Worm (Caenorhabditis elegans) whole organism, L1 larva: ENCODE measurements around the gene Y75B8A.7.

ENCODE experiments used
- C16A3.4 ChIP-seq: fragments of 150-350 bp; optimal IDR thresholded peaks from 2 replicates; lab custom pipeline; 2014; ENCODE audit warnings: missing biosample characterization, missing genetic modification characterization
- C34B4.2 ChIP-seq: sonication (generic microtip); optimal IDR thresholded peaks from 2 replicates; lab custom pipeline; 2017; ENCODE audit warnings: mild to moderate bottlenecking, missing genetic modification characterization, missing compliant biosample characterization
- ama-1 ChIP-seq: fragments of 150-350 bp; optimal IDR thresholded peaks from 2 replicates; lab custom pipeline; 2014
- blmp-1 ChIP-seq: fragments of 150-350 bp; optimal IDR thresholded peaks from 2 replicates; lab custom pipeline; 2014; ENCODE audit warnings: missing biosample characterization, missing genetic modification characterization
- ceh-88 ChIP-seq: fragments of 200-800 bp; sonication (Bioruptor generic); IDR thresholded peaks from 2 replicates; pipeline ENCODE4 v1.3.6; 2022; ENCODE audit warnings: missing genetic modification characterization, missing compliant biosample characterization
- efl-1 ChIP-seq, 4 experiments: fragments of 150-350 bp; optimal IDR thresholded peaks in 3 of 4; peaks in 1 of 4; 1 replicate in 1 of 4; 2 replicates in 3 of 4; lab custom pipeline; 2014; ENCODE audit warnings: missing biosample characterization in 2 of 4, missing genetic modification characterization in 2 of 4, missing genetic modification reagents in 2 of 4
- egl-13 ChIP-seq: sonication (generic microtip); optimal IDR thresholded peaks from 2 replicates; lab custom pipeline; 2016; ENCODE audit warnings: missing genotype, missing genetic modification reagents, missing genetic modification characterization, missing compliant biosample characterization
- ets-5 ChIP-seq: fragments of 200-800 bp; sonication (Bioruptor generic); IDR thresholded peaks from 2 replicates; pipeline ENCODE4 v1.3.6; 2022; ENCODE audit warnings: missing genetic modification characterization, missing compliant biosample characterization
- fkh-4 ChIP-seq: sonication (generic microtip); optimal IDR thresholded peaks from 2 replicates; lab custom pipeline; 2016; ENCODE audit warnings: missing compliant biosample characterization, missing genetic modification characterization, borderline replicate concordance
- fkh-8 ChIP-seq: sonication (generic microtip); optimal IDR thresholded peaks from 2 replicates; lab custom pipeline; 2016; ENCODE audit warnings: mild to moderate bottlenecking, missing genetic modification characterization, missing compliant biosample characterization
- fos-1 ChIP-seq: fragments of 150-350 bp; optimal IDR thresholded peaks from 2 replicates; lab custom pipeline; 2014; ENCODE audit warnings: missing biosample characterization, missing genetic modification characterization
- grh-1 ChIP-seq: fragments of 200-800 bp; sonication (Bioruptor generic); IDR thresholded peaks from 2 replicates; pipeline ENCODE4 v1.3.6; 2022; ENCODE audit warnings: missing genetic modification reagents, missing genetic modification characterization, missing compliant biosample characterization
- hlh-4 ChIP-seq: sonication (generic microtip); optimal IDR thresholded peaks from 2 replicates; lab custom pipeline; 2016; ENCODE audit warnings: mild to moderate bottlenecking, missing genetic modification characterization, missing compliant biosample characterization
- hpl-2 ChIP-seq: fragments of 150-350 bp; optimal IDR thresholded peaks from 2 replicates; lab custom pipeline; 2014; ENCODE audit warnings: missing biosample characterization, missing genetic modification reagents, missing genetic modification characterization
- lin-15B ChIP-seq: fragments of 150-350 bp; sonication (generic microtip); optimal IDR thresholded peaks from 3 replicates; lab custom pipeline; 2014; ENCODE audit warnings: missing biosample characterization, missing genetic modification characterization
- lin-39 ChIP-seq: fragments of 150-350 bp; optimal IDR thresholded peaks from 2 replicates; lab custom pipeline; 2014; ENCODE audit warnings: missing biosample characterization, missing genetic modification reagents, missing genetic modification characterization
- mdl-1 ChIP-seq, 2 experiments: fragments of 150-350 bp; optimal IDR thresholded peaks; 2 replicates each; lab custom pipeline; 2014 to 2017; ENCODE audit warnings: missing biosample characterization in 2 of 2, missing genetic modification characterization in 2 of 2, inconsistent platforms in 1 of 2
- nhr-12 ChIP-seq: sonication (generic microtip); optimal IDR thresholded peaks from 2 replicates; lab custom pipeline; 2017; ENCODE audit warnings: missing biosample characterization, missing genetic modification characterization
- nhr-19 ChIP-seq: fragments of 200-800 bp; sonication (Bioruptor generic); conservative IDR thresholded peaks from 2 replicates; pipeline ENCODE4 v1.3.6; 2022; ENCODE audit warnings: missing genetic modification characterization, missing compliant biosample characterization
- nhr-237 ChIP-seq: fragments of 150-350 bp; optimal IDR thresholded peaks from 2 replicates; lab custom pipeline; 2014; ENCODE audit warnings: missing biosample characterization, missing genetic modification characterization
- nhr-47 ChIP-seq: sonication (generic microtip); optimal IDR thresholded peaks from 2 replicates; lab custom pipeline; 2016; ENCODE audit warnings: mild to moderate bottlenecking, missing genetic modification characterization, moderate library complexity, missing compliant biosample characterization
- nhr-71 ChIP-seq: sonication (generic microtip); optimal IDR thresholded peaks from 2 replicates; lab custom pipeline; 2016; ENCODE audit warnings: mild to moderate bottlenecking, missing genetic modification characterization, moderate library complexity, missing compliant biosample characterization
- nhr-77 ChIP-seq: fragments of 150-350 bp; optimal IDR thresholded peaks from 2 replicates; lab custom pipeline; 2014; ENCODE audit warnings: missing biosample characterization, missing genetic modification characterization
- nhr-85 ChIP-seq: sonication (generic microtip); peaks from one replicate; lab custom pipeline; 2016; ENCODE audit warnings: missing genetic modification characterization, inconsistent platforms, missing compliant biosample characterization
- pag-3 ChIP-seq: sonication (generic microtip); optimal IDR thresholded peaks from 2 replicates; lab custom pipeline; 2017; ENCODE audit warnings: missing genetic modification characterization, mild to moderate bottlenecking, missing compliant biosample characterization, antibody characterized with exemption, borderline replicate concordance; ENCODE audit not compliant: insufficient read depth
- sox-4 ChIP-seq: sonication (generic microtip); optimal IDR thresholded peaks from 2 replicates; lab custom pipeline; 2016; ENCODE audit warnings: missing genetic modification characterization, missing compliant biosample characterization
- sup-37 ChIP-seq: fragments of 200-800 bp; sonication (Bioruptor generic); optimal IDR thresholded peaks from 2 replicates; lab custom pipeline; 2018; ENCODE audit warnings: mild to moderate bottlenecking, missing genetic modification characterization, missing compliant biosample characterization
- tbx-2 ChIP-seq: sonication (generic microtip); optimal IDR thresholded peaks from 2 replicates; lab custom pipeline; 2016; ENCODE audit warnings: missing genetic modification characterization, missing compliant biosample characterization
- zag-1 ChIP-seq: fragments of 150-350 bp; optimal IDR thresholded peaks from 2 replicates; lab custom pipeline; 2014; ENCODE audit warnings: missing biosample characterization, missing genetic modification characterization

Y75B8A.7 gene

DNA sequence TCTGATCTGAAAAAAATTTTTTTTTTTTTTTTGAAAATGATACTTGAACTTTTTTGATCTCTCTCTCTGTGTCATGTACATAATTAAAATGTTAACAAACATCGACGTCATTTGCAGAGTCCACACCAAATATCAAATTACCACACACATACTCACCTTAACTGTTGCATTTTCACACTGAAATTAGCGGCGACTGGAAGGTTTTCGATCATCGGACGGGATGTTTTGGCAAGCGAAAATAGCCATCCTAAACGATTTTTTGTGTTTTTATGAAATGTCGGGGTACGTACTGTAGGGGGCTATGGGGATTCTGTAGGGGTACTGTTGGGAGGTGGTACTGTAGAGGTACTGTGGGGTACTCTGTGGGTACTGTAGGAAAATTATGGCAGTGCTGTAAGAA is 45.4 kb downstream of the Y75B8A.7 start:
- TF ChIP-seq efl-1 (optimal IDR thresholded peaks at IDR 0.05; lab: Kevin White, UChicago) (no peak), efl-1 (GFP tag; optimal IDR thresholded peaks at IDR 0.05 in 1 of 2; lab: Kevin White, UChicago) (peak in 1 of 2 experiments; percentile 92), ets-5 (no peak), nhr-85 (no peak), nhr-12 (tag; lab: Kevin White, UChicago) (no peak), lin-15B (tag; lab: Kevin White, UChicago) (no peak)

DNA sequence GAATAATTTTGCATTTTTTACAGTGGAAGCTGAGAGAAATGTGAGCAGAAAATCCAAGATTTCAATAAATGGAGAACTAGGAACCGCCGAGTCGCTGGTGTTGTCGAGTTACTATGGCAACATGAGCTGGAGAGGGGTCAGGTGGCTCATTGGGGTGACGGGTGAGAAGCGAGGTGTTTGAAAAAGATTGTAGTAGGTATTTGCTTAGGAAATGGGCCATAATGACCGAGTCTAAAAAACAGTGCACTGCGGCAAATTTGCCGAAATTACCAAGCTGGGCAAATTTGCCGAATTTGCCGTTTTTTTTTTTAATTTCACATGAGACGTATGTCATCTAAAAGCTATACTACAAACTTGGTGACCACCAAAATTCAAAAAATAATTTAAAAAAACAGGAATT is 49.7 kb downstream of the Y75B8A.7 start, which contains the start of gene osm-12:
Gene osm-12 (minus strand): TSS at position 101 of the 400 bp plus-strand sequence.
- peak; percentile 3 for TF ChIP-seq fkh-8 (tag; lab: Kevin White, UChicago)
- TF ChIP-seq ceh-88 (GFP tag; lab: Robert Waterston, UW): no peak

DNA sequence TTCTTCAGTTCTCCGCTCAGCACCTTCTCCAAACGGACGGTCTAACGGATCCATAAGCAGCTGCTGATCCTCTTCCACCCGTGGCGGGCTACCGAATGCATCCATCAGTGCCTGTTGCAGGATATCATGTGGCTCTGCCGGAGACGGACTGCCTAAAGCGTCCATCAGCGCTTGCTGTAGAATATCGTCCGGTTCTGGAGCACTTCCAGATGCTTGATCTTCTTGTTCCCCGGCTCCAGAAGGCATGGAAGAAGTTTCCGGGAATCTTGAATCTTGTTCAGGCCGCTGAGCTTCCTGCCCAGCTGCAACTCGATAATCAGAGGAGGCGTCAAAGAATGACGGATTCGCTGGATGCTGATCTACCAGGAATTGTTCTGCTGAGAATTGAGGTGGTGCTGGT is 52.6 kb downstream of the Y75B8A.7 start:
- TF ChIP-seq ceh-88 (GFP tag; lab: Robert Waterston, UW) (no peak), lin-39 (tag; lab: Kevin White, UChicago) (no peak), fkh-4 (tag; lab: Kevin White, UChicago) (no peak), sup-37 (no peak), C16A3.4 (tag; lab: Kevin White, UChicago) (no peak), C34B4.2 (no peak), nhr-19 (no peak), blmp-1 (tag; lab: Kevin White, UChicago) (no peak), hlh-4 (tag; lab: Kevin White, UChicago) (no peak), egl-13 (tag; lab: Kevin White, UChicago) (no peak), fos-1 (tag; lab: Kevin White, UChicago) (no peak), zag-1 (tag; lab: Kevin White, UChicago) (no peak), nhr-47 (tag; lab: Kevin White, UChicago) (no peak), ama-1 (lab: Kevin White, UChicago) (no peak), ets-5 (no peak), nhr-237 (tag; lab: Kevin White, UChicago) (no peak), tbx-2 (tag; lab: Kevin White, UChicago) (no peak), nhr-77 (tag; lab: Kevin White, UChicago) (no peak), grh-1 (GFP tag; lab: Robert Waterston, UW) (no peak)
- TF ChIP-seq, all 84 proteins: peak for 0

ce11 chrIII:12207574-12207973 is 54.9 kb downstream of the Y75B8A.7 start:
- TF ChIP-seq nhr-237 (tag; lab: Kevin White, UChicago): no peak
- no peak for TF ChIP-seq pag-3
- no peak for TF ChIP-seq sox-4
- TF ChIP-seq hpl-2: no peak
- no peak for TF ChIP-seq mdl-1 (tag; optimal IDR thresholded peaks at IDR 0.05; lab: Kevin White, UChicago)
- no peak for TF ChIP-seq nhr-71 (tag; lab: Kevin White, UChicago)
- TF ChIP-seq ceh-88 (GFP tag; lab: Robert Waterston, UW): no peak
